Worm (Caenorhabditis elegans) whole organism, L1 larva: ENCODE data around the gene C27H6.8.

Experiments used
- C04F5.9 ChIP-seq: sonication (generic microtip); optimal IDR thresholded peaks from 2 replicates; lab custom pipeline; 2016; ENCODE audit warnings: missing genetic modification characterization, missing compliant biosample characterization
- C16A3.4 ChIP-seq: fragments of 150-350 bp; optimal IDR thresholded peaks from 2 replicates; lab custom pipeline; 2014; ENCODE audit warnings: missing biosample characterization, missing genetic modification characterization
- F16B12.6 ChIP-seq: fragments of 150-350 bp; optimal IDR thresholded peaks from 2 replicates; lab custom pipeline; 2014; ENCODE audit warnings: missing biosample characterization, missing genetic modification characterization
- blmp-1 ChIP-seq: fragments of 150-350 bp; optimal IDR thresholded peaks from 2 replicates; lab custom pipeline; 2014; ENCODE audit warnings: missing biosample characterization, missing genetic modification characterization
- ceh-8 ChIP-seq: fragments of 200-800 bp; sonication (Bioruptor generic); optimal IDR thresholded peaks from 2 replicates; lab custom pipeline; 2018; ENCODE audit warnings: mild to moderate bottlenecking, missing genetic modification characterization, moderate library complexity, missing compliant biosample characterization
- ceh-82 ChIP-seq, 3 experiments: fragments of 150-350 bp in 1 of 3; sonication (generic microtip) in 2 of 3; optimal IDR thresholded peaks; 2 replicates each; lab custom pipeline; 2014 to 2017; ENCODE audit warnings: missing biosample characterization in 3 of 3, missing genetic modification characterization in 3 of 3
- ceh-88 ChIP-seq: fragments of 200-800 bp; sonication (Bioruptor generic); IDR thresholded peaks from 2 replicates; pipeline ENCODE4 v1.3.6; 2022; ENCODE audit warnings: missing genetic modification characterization, missing compliant biosample characterization
- ceh-90 ChIP-seq: sonication (generic microtip); optimal IDR thresholded peaks from 2 replicates; lab custom pipeline; 2016; ENCODE audit warnings: missing genetic modification characterization, missing compliant biosample characterization
- dpl-1 ChIP-seq, 3 experiments: fragments of 150-350 bp in 2 of 3; sonication (generic microtip) in 1 of 3; optimal IDR thresholded peaks; 2 replicates each; lab custom pipeline; 2014 to 2017; ENCODE audit warnings: missing biosample characterization in 3 of 3, missing genetic modification characterization in 3 of 3, missing genetic modification reagents in 3 of 3
- dsc-1 ChIP-seq: sonication (generic microtip); optimal IDR thresholded peaks from 2 replicates; lab custom pipeline; 2016; ENCODE audit warnings: mild to moderate bottlenecking, missing genetic modification characterization, missing compliant biosample characterization
- efl-1 ChIP-seq, 4 experiments: fragments of 150-350 bp; optimal IDR thresholded peaks in 3 of 4; peaks in 1 of 4; 1 replicate in 1 of 4; 2 replicates in 3 of 4; lab custom pipeline; 2014; ENCODE audit warnings: missing biosample characterization in 2 of 4, missing genetic modification characterization in 2 of 4, missing genetic modification reagents in 2 of 4
- egl-13 ChIP-seq: sonication (generic microtip); optimal IDR thresholded peaks from 2 replicates; lab custom pipeline; 2016; ENCODE audit warnings: missing genotype, missing genetic modification reagents, missing genetic modification characterization, missing compliant biosample characterization
- elt-2 ChIP-seq: sonication (generic microtip); optimal IDR thresholded peaks from 2 replicates; lab custom pipeline; 2016; ENCODE audit warnings: missing genetic modification characterization, mild to moderate bottlenecking, inconsistent platforms, missing compliant biosample characterization, missing genetic modification reagents
- fkh-10 ChIP-seq: sonication (generic microtip); optimal IDR thresholded peaks from 2 replicates; lab custom pipeline; 2017; ENCODE audit warnings: missing biosample characterization, missing genetic modification reagents, missing genetic modification characterization
- fkh-4 ChIP-seq: sonication (generic microtip); optimal IDR thresholded peaks from 2 replicates; lab custom pipeline; 2016; ENCODE audit warnings: missing compliant biosample characterization, missing genetic modification characterization, borderline replicate concordance
- grh-1 ChIP-seq: fragments of 200-800 bp; sonication (Bioruptor generic); IDR thresholded peaks from 2 replicates; pipeline ENCODE4 v1.3.6; 2022; ENCODE audit warnings: missing genetic modification reagents, missing genetic modification characterization, missing compliant biosample characterization
- isw-1 ChIP-seq: fragments of 200-800 bp; sonication (Bioruptor generic); IDR thresholded peaks from 2 replicates; pipeline ENCODE4 v1.3.6; 2022; ENCODE audit warnings: missing genetic modification characterization, missing compliant biosample characterization
- lin-13 ChIP-seq: fragments of 150-350 bp; optimal IDR thresholded peaks from 2 replicates; lab custom pipeline; 2014; ENCODE audit warnings: missing biosample characterization, missing genetic modification reagents, missing genetic modification characterization
- lin-14 ChIP-seq: fragments of 200-800 bp; sonication (Bioruptor generic); optimal IDR thresholded peaks from 2 replicates; lab custom pipeline; 2018; ENCODE audit warnings: mild to moderate bottlenecking, missing genetic modification characterization, moderate library complexity, missing compliant biosample characterization
- lin-35 ChIP-seq, 2 experiments: fragments of 150-350 bp; optimal IDR thresholded peaks; 2 replicates each; lab custom pipeline; 2014; ENCODE audit warnings: missing biosample characterization in 2 of 2, missing genetic modification characterization in 2 of 2, missing genetic modification reagents in 2 of 2
- lir-3 ChIP-seq: sonication (generic microtip); optimal IDR thresholded peaks from 2 replicates; lab custom pipeline; 2016; ENCODE audit warnings: mild to moderate bottlenecking, missing genetic modification characterization, moderate library complexity, missing compliant biosample characterization; ENCODE audit not compliant: poor library complexity
- lsy-2 ChIP-seq, 2 experiments: fragments of 150-350 bp; optimal IDR thresholded peaks; 2 replicates each; lab custom pipeline; 2014; ENCODE audit warnings: missing biosample characterization in 2 of 2, missing genetic modification characterization in 2 of 2
- mab-9 ChIP-seq: fragments of 200-800 bp; sonication (Bioruptor generic); IDR thresholded peaks from 2 replicates; pipeline ENCODE4 v1.3.6; 2022; ENCODE audit warnings: missing genetic modification reagents, missing genetic modification characterization, missing compliant biosample characterization
- mep-1 ChIP-seq: fragments of 150-350 bp; optimal IDR thresholded peaks from 2 replicates; lab custom pipeline; 2014; ENCODE audit warnings: missing biosample characterization, missing genetic modification characterization
- nhr-19 ChIP-seq: fragments of 200-800 bp; sonication (Bioruptor generic); conservative IDR thresholded peaks from 2 replicates; pipeline ENCODE4 v1.3.6; 2022; ENCODE audit warnings: missing genetic modification characterization, missing compliant biosample characterization
- nhr-20 ChIP-seq: sonication (generic microtip); optimal IDR thresholded peaks from 2 replicates; lab custom pipeline; 2016; ENCODE audit warnings: mild to moderate bottlenecking, missing genetic modification characterization, missing compliant biosample characterization
- nhr-47 ChIP-seq: sonication (generic microtip); optimal IDR thresholded peaks from 2 replicates; lab custom pipeline; 2016; ENCODE audit warnings: mild to moderate bottlenecking, missing genetic modification characterization, moderate library complexity, missing compliant biosample characterization
- nhr-71 ChIP-seq: sonication (generic microtip); optimal IDR thresholded peaks from 2 replicates; lab custom pipeline; 2016; ENCODE audit warnings: mild to moderate bottlenecking, missing genetic modification characterization, moderate library complexity, missing compliant biosample characterization
- nhr-77 ChIP-seq: fragments of 150-350 bp; optimal IDR thresholded peaks from 2 replicates; lab custom pipeline; 2014; ENCODE audit warnings: missing biosample characterization, missing genetic modification characterization
- nhr-85 ChIP-seq: sonication (generic microtip); peaks from one replicate; lab custom pipeline; 2016; ENCODE audit warnings: missing genetic modification characterization, inconsistent platforms, missing compliant biosample characterization
- nhr-90 ChIP-seq: sonication (generic microtip); optimal IDR thresholded peaks from 2 replicates; lab custom pipeline; 2016; ENCODE audit warnings: mild to moderate bottlenecking, missing genetic modification characterization, missing compliant biosample characterization; ENCODE audit not compliant: poor library complexity
- pax-3 ChIP-seq: fragments of 200-800 bp; sonication (Bioruptor generic); optimal IDR thresholded peaks from 2 replicates; lab custom pipeline; 2018; ENCODE audit warnings: mild to moderate bottlenecking, missing genetic modification characterization, moderate library complexity, missing compliant biosample characterization
- rnt-1 ChIP-seq: sonication (generic microtip); optimal IDR thresholded peaks from 2 replicates; lab custom pipeline; 2016; ENCODE audit warnings: mild to moderate bottlenecking, missing genetic modification characterization, moderate library complexity, missing compliant biosample characterization
- skn-1 ChIP-seq: fragments of 150-350 bp; optimal IDR thresholded peaks from 2 replicates; lab custom pipeline; 2014; ENCODE audit warnings: missing biosample characterization, missing genetic modification characterization
- snu-23 ChIP-seq: sonication (generic microtip); optimal IDR thresholded peaks from 2 replicates; lab custom pipeline; 2016; ENCODE audit warnings: missing genetic modification characterization, missing compliant biosample characterization
- swsn-7 ChIP-seq: sonication (generic microtip); optimal IDR thresholded peaks from 2 replicates; lab custom pipeline; 2016; ENCODE audit warnings: missing genetic modification characterization, missing compliant biosample characterization
- tbx-2 ChIP-seq: sonication (generic microtip); optimal IDR thresholded peaks from 2 replicates; lab custom pipeline; 2016; ENCODE audit warnings: missing genetic modification characterization, missing compliant biosample characterization
- unc-86 ChIP-seq: sonication (generic microtip); optimal IDR thresholded peaks from 2 replicates; lab custom pipeline; 2016; ENCODE audit warnings: missing genetic modification characterization, missing compliant biosample characterization
- xbp-1 ChIP-seq: sonication (generic microtip); optimal IDR thresholded peaks from 2 replicates; lab custom pipeline; 2016; ENCODE audit warnings: missing genetic modification characterization, missing compliant biosample characterization
- zag-1 ChIP-seq: fragments of 150-350 bp; optimal IDR thresholded peaks from 2 replicates; lab custom pipeline; 2014; ENCODE audit warnings: missing biosample characterization, missing genetic modification characterization
- ztf-11 ChIP-seq, 2 experiments: sonication (generic microtip); optimal IDR thresholded peaks; 2 replicates each; lab custom pipeline; 2016 to 2017; ENCODE audit warnings: missing genetic modification characterization in 2 of 2, missing biosample characterization in 1 of 2, missing compliant biosample characterization in 1 of 2

Gene C27H6.8

ce11 chrV:9983529-9983928 is 4.1 kb downstream of the C27H6.8 start:
- TF ChIP-seq egl-13 (tag; lab: Kevin White, UChicago) (no peak), zag-1 (tag; lab: Kevin White, UChicago) (no peak), efl-1 (optimal IDR thresholded peaks at IDR 0.05; lab: Kevin White, UChicago) (no peak), efl-1 (GFP tag; optimal IDR thresholded peaks at IDR 0.05 in 1 of 2; lab: Kevin White, UChicago) (peak in 1 of 2 experiments; percentile 61), ceh-90 (tag; lab: Kevin White, UChicago) (no peak)
- TF ChIP-seq, all 84 proteins: peak for 1

DNA sequence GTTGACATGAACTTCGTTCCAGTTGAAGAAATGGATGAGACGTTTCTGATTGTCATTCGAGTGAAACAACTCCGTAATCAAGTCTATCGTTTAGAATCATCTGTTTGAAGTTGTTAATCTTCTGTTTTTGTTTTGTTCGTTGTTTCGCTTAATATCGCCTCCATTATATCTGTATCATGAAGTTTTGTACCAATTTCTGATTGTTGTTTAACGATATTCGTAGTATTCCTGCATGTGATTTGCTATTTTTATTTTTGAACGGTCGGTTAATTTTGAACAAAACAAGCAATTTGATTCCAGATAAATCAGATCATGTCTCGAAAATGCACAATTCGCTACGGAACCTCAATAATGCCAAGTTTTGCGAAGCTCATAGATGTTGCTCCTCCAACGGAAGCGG is 5.0 kb downstream of the C27H6.8 start, which contains the start of gene C27H6.9:
C27H6.9 (plus strand) TSS at position 301 of the 400 bp plus-strand sequence.
- TF ChIP-seq C04F5.9 (no peak), nhr-20 (tag; lab: Kevin White, UChicago) (no peak), fkh-4 (tag; lab: Kevin White, UChicago) (no peak), nhr-77 (tag; lab: Kevin White, UChicago) (no peak), nhr-19 (GFP tag; lab: Robert Waterston, UW) (no peak), dsc-1 (tag; lab: Kevin White, UChicago) (no peak), fkh-10 (GFP tag; lab: Kevin White, UChicago) (no peak)
- TF ChIP-seq, all 84 proteins: peak for 0

DNA sequence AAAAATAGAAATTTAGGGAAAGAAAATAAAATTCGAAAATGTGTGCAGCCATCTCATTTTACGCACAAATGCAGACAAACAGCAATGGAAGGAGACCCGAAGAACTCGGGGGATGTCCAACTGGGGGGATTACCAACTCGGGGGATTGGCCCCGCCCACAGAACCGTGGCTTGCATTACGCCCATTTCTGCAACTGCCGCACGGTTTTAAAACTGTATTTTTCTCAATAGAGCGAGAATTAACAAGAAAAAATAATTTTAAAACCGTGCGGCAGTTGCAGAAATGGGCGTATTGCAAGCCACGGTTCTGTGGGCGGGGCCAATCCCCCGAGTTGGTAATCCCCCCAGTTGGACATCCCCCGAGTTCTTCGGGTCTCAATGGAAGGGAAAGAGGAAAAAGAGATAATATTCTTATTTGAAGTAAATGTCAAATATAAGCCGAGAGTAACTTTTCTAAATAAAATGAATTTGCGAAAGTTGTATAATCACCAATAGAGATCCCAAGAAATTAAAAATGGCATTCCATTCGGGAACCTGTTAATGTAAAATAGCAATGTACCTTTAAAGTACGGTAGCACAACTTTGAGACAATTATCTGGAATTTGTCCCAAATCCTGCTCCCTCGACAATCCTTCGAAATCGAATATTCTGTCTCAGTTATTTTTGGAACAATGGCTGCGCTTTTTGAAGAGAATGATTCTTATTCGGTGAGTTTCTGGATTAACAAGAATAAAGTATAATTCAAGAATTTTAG is 6.7 kb downstream of the C27H6.8 start, which contains the start of the genes ruvb-1 and tofu-1:
ruvb-1 (minus strand) TSS at position 72 of the 753 bp plus-strand sequence.
tofu-1 (plus strand) TSS at position 417 of the 753 bp plus-strand sequence.
- TF ChIP-seq nhr-77 (tag; lab: Kevin White, UChicago) (peak; percentile 24), efl-1 (optimal IDR thresholded peaks at IDR 0.05; lab: Kevin White, UChicago) (peak; percentile 30 to 60), efl-1 (GFP tag; optimal IDR thresholded peaks at IDR 0.05 in 1 of 2; lab: Kevin White, UChicago) (peak; percentile 49 to 96), xbp-1 (tag; lab: Kevin White, UChicago) (peak; percentile 75), lin-13 (GFP tag; lab: Kevin White, UChicago) (peak; percentile 16), blmp-1 (tag; lab: Kevin White, UChicago) (peak; percentile 14), unc-86 (tag; lab: Kevin White, UChicago) (peak; percentile 64), dpl-1 (GFP tag; optimal IDR thresholded peaks at IDR 0.05; lab: Kevin White, UChicago) (peak; percentile 5 to 65 (median 49)), pax-3 (tag; lab: Kevin White, UChicago) (peak; percentile 14), F16B12.6 (tag; lab: Kevin White, UChicago) (peak; percentile 84), ceh-8 (peak; percentile 13), mep-1 (tag; lab: Kevin White, UChicago) (peak; percentile 59), skn-1 (tag; lab: Kevin White, UChicago) (peak; percentile 3), ztf-11 (tag; optimal IDR thresholded peaks at IDR 0.05; lab: Kevin White, UChicago) (peak in 1 of 2 experiments; percentile 64), snu-23 (GFP tag; lab: Kevin White, UChicago) (peak; percentile 82), grh-1 (GFP tag; lab: Robert Waterston, UW) (peak; percentile 78), swsn-7 (peak; percentile 78), nhr-71 (peak; percentile 81), tbx-2 (tag; lab: Kevin White, UChicago) (peak; percentile 72), rnt-1 (tag; lab: Kevin White, UChicago) (peak; percentile 43), lir-3 (tag; lab: Kevin White, UChicago) (peak; percentile 64), lin-35 (GFP tag; optimal IDR thresholded peaks at IDR 0.05; lab: Kevin White, UChicago) (peak; percentile 40 to 70), nhr-85 (tag; lab: Kevin White, UChicago) (peak; percentile 79), nhr-19 (GFP tag; lab: Robert Waterston, UW) (peak; percentile 81), lin-14 (GFP tag; lab: Kevin White, UChicago) (peak; percentile 63), nhr-90 (tag; lab: Kevin White, UChicago) (peak; percentile 87), elt-2 (tag; lab: Kevin White, UChicago) (peak; percentile 32), lsy-2 (tag; optimal IDR thresholded peaks at IDR 0.05; lab: Kevin White, UChicago) (peak; percentile 46 to 60), ceh-82 (tag; optimal IDR thresholded peaks at IDR 0.05; lab: Kevin White, UChicago) (peak in 2 of 3 experiments; percentile 39 to 42), C16A3.4 (tag; lab: Kevin White, UChicago) (peak; percentile 45), ceh-88 (peak; percentile 55), isw-1 (GFP tag; lab: Robert Waterston, UW) (peak; percentile 48), nhr-47 (tag; lab: Kevin White, UChicago) (peak; percentile 84), dsc-1 (tag; lab: Kevin White, UChicago) (peak; percentile 24), nhr-20 (tag; lab: Kevin White, UChicago) (peak; percentile 79), mab-9 (GFP tag; lab: Robert Waterston, UW) (peak; percentile 52)
